Worm (Caenorhabditis elegans): ENCODE results near the gene dlc-4.
A peak's percentile ranks its signal among the peaks of the same experiment; 100 is the strongest.

The dlc-4 gene

ce11 chrIV:16491411-16492036, 48.5 kb downstream of the dlc-4 start:
- TF ChIP-seq hlh-13 (GFP tag; optimal IDR thresholded peaks at IDR 0.05) (no peak), ref-2 (tag; optimal IDR thresholded peaks at IDR 0.05) (peak; percentile 78), ceh-9 (tag; optimal IDR thresholded peaks at IDR 0.05) (no peak), ama-1 (optimal IDR thresholded peaks at IDR 0.05) (no peak), ceh-24 (tag; optimal IDR thresholded peaks at IDR 0.05) (no peak), ets-4 (tag; optimal IDR thresholded peaks at IDR 0.05) (no peak), hlh-30 (tag; optimal IDR thresholded peaks at IDR 0.05; ENCODE audit: insufficient read depth) (peak; percentile 35), hlh-6 (tag; optimal IDR thresholded peaks at IDR 0.05) (no peak), madf-2 (tag; optimal IDR thresholded peaks at IDR 0.05) (peak; percentile 48), fkh-10 (GFP tag; optimal IDR thresholded peaks at IDR 0.05) (no peak), pat-9 (tag; optimal IDR thresholded peaks at IDR 0.05) (no peak), ceh-19 (GFP tag; optimal IDR thresholded peaks at IDR 0.05) (peak; percentile 8), ceh-22 (tag; optimal IDR thresholded peaks at IDR 0.05) (no peak), che-1 (tag; optimal IDR thresholded peaks at IDR 0.05) (peak; percentile 22), ceh-2 (tag; optimal IDR thresholded peaks at IDR 0.05) (peak; percentile 12), gmeb-2 (tag; optimal IDR thresholded peaks at IDR 0.05) (peak; percentile 30), pha-4 (tag; optimal IDR thresholded peaks at IDR 0.05) (no peak), sdc-2 (tag; optimal IDR thresholded peaks at IDR 0.05) (no peak), lim-6 (tag; optimal IDR thresholded peaks at IDR 0.05) (no peak), K09A11.1 (tag; optimal IDR thresholded peaks at IDR 0.05; ENCODE audit: insufficient read depth) (peak; percentile 9), rnt-1 (tag; optimal IDR thresholded peaks at IDR 0.05) (peak; percentile 3), hlh-8 (tag; optimal IDR thresholded peaks at IDR 0.05) (peak; percentile 50), tbx-2 (tag; optimal IDR thresholded peaks at IDR 0.05) (peak; percentile 75), eyg-1 (tag; optimal IDR thresholded peaks at IDR 0.05) (no peak), ceh-14 (tag; optimal IDR thresholded peaks at IDR 0.05) (no peak), nhr-232 (tag; optimal IDR thresholded peaks at IDR 0.05) (no peak), unc-86 (tag; optimal IDR thresholded peaks at IDR 0.05) (no peak), nfya-1 (tag; optimal IDR thresholded peaks at IDR 0.05) (peak; percentile 81), nhr-11 (tag; optimal IDR thresholded peaks at IDR 0.05) (no peak), ahr-1 (tag; optimal IDR thresholded peaks at IDR 0.05) (no peak), unc-3 (GFP tag; conservative IDR thresholded peaks at IDR 0.05) (no peak), unc-3 (tag; optimal IDR thresholded peaks at IDR 0.05) (peak; percentile 26), unc-42 (tag; optimal IDR thresholded peaks at IDR 0.05) (peak; percentile 57), elt-2 (tag; optimal IDR thresholded peaks at IDR 0.05) (peak; percentile 49), dve-1 (tag; optimal IDR thresholded peaks at IDR 0.05) (peak; percentile 76), fkh-6 (tag; optimal IDR thresholded peaks at IDR 0.05) (no peak), C38D4.7 (GFP tag; optimal IDR thresholded peaks at IDR 0.05) (peak; percentile 29), ceh-18 (tag; optimal IDR thresholded peaks at IDR 0.05) (peak; percentile 72), pros-1 (tag; optimal IDR thresholded peaks at IDR 0.05) (peak; percentile 42), Y22D7AL.16 (tag; optimal IDR thresholded peaks at IDR 0.05) (peak; percentile 11), mec-3 (tag; optimal IDR thresholded peaks at IDR 0.05; ENCODE audit: borderline replicate concordance) (no peak), unc-55 (GFP tag; optimal IDR thresholded peaks at IDR 0.05) (peak; percentile 43), syd-9 (tag; optimal IDR thresholded peaks at IDR 0.05) (no peak), ceh-34 (tag; optimal IDR thresholded peaks at IDR 0.05) (peak; percentile 46), sox-4 (tag; optimal IDR thresholded peaks at IDR 0.05) (no peak), ceh-31 (tag; optimal IDR thresholded peaks at IDR 0.05) (peak; percentile 60), T23F11.4 (GFP tag; optimal IDR thresholded peaks at IDR 0.05) (peak; percentile 61), npax-4 (tag; optimal IDR thresholded peaks at IDR 0.05) (no peak), ttx-3 (tag; optimal IDR thresholded peaks at IDR 0.05) (no peak), pax-1 (tag; optimal IDR thresholded peaks at IDR 0.05) (no peak), tbx-7 (tag; optimal IDR thresholded peaks at IDR 0.05) (peak; percentile 5)

All from whole organism, late embryonic.